In genomic region chr3L:2386433-2386832, dm6 we compare ENCODE assay signal across 4 fruit fly cellular contexts.
TF ChIP-seq lines count a peak whose summit lies in the region.

No protein-coding gene starts in this region.

- no peak for TF ChIP-seq CTCF in whole organism, embryonic (GFP tag; optimal IDR thresholded peaks at IDR 0.05; lab: Kevin White, UChicago)

TF ChIP-seq in whole organism, embryonic, 481 proteins besides CTCF, POLR2A, EP300 and RAD21:
- TF ChIP-seq bsh (GFP tag; optimal IDR thresholded peaks at IDR 0.05; lab: Kevin White, UChicago) (peak in 1 of 2 experiments; percentile 27), run (tag; optimal IDR thresholded peaks at IDR 0.05; lab: Kevin White, UChicago) (no peak), gro (GFP tag; optimal IDR thresholded peaks at IDR 0.05; lab: Kevin White, UChicago) (no peak), Drgx (GFP tag; IDR thresholded peaks at IDR 0.05; lab: Robert Waterston, UW) (peak; percentile 55), Sox100B (GFP tag; optimal IDR thresholded peaks at IDR 0.05; lab: Kevin White, UChicago) (no peak), CG12155 (GFP tag; optimal IDR thresholded peaks at IDR 0.05; lab: Kevin White, UChicago) (no peak), CG33557 (GFP tag; optimal IDR thresholded peaks at IDR 0.05; lab: Kevin White, UChicago) (no peak), nom (GFP tag; optimal IDR thresholded peaks at IDR 0.05; lab: Kevin White, UChicago) (peak; percentile 58), Stat92E (GFP tag; optimal IDR thresholded peaks at IDR 0.05; lab: Kevin White, UChicago) (no peak)
TF ChIP-seq in whole organism, embryonic: peak in this region for 3.

TF ChIP-seq in whole organism, prepupa, 60 proteins besides CTCF, POLR2A, EP300 and RAD21 (continues in another document):
- TF ChIP-seq Eip93F (GFP tag; optimal IDR thresholded peaks at IDR 0.05; lab: Kevin White, UChicago) (no peak), CG6276 (GFP tag; optimal IDR thresholded peaks at IDR 0.05; lab: Kevin White, UChicago) (peak; percentile 34), spab (GFP tag; optimal IDR thresholded peaks at IDR 0.05; lab: Kevin White, UChicago) (peak; percentile 51), cyc (GFP tag; optimal IDR thresholded peaks at IDR 0.05; lab: Kevin White, UChicago) (peak; percentile 0), CG32006 (GFP tag; optimal IDR thresholded peaks at IDR 0.05; lab: Kevin White, UChicago) (peak; percentile 57), CG6163 (GFP tag; IDR thresholded peaks at IDR 0.05; lab: Robert Waterston, UW) (peak; percentile 69), fd59A (GFP tag; optimal IDR thresholded peaks at IDR 0.05; lab: Kevin White, UChicago) (peak; percentile 38), Hr39 (GFP tag; optimal IDR thresholded peaks at IDR 0.05; lab: Kevin White, UChicago) (no peak), CG6854 (GFP tag; optimal IDR thresholded peaks at IDR 0.05; lab: Kevin White, UChicago) (no peak), ss (GFP tag; optimal IDR thresholded peaks at IDR 0.05; lab: Kevin White, UChicago) (peak; percentile 49 to 66), CG3032 (tag; optimal IDR thresholded peaks at IDR 0.05; lab: Kevin White, UChicago) (peak; percentile 72), CG8119 (GFP tag; IDR thresholded peaks at IDR 0.05; lab: Robert Waterston, UW) (peak; percentile 65; the same call in 2 of the 3 replicates), OdsH (GFP tag; optimal IDR thresholded peaks at IDR 0.05; lab: Kevin White, UChicago) (peak; percentile 27), Sox15 (GFP tag; optimal IDR thresholded peaks at IDR 0.05; lab: Kevin White, UChicago) (no peak), fd85E (GFP tag; optimal IDR thresholded peaks at IDR 0.05; lab: Kevin White, UChicago) (no peak), Ets21C (GFP tag; optimal IDR thresholded peaks at IDR 0.05; lab: Kevin White, UChicago) (no peak), CG8632 (GFP tag; optimal IDR thresholded peaks at IDR 0.05; lab: Kevin White, UChicago) (peak; percentile 15), CG11294 (GFP tag; IDR thresholded peaks at IDR 0.05; lab: Robert Waterston, UW) (no peak), CG6792 (GFP tag; optimal IDR thresholded peaks at IDR 0.05; lab: Kevin White, UChicago) (peak; percentile 58), Smox (GFP tag; optimal IDR thresholded peaks at IDR 0.05; lab: Kevin White, UChicago) (no peak), lz (GFP tag; optimal IDR thresholded peaks at IDR 0.05; lab: Kevin White, UChicago) (peak; percentile 35), CG10631 (GFP tag; optimal IDR thresholded peaks at IDR 0.05; lab: Kevin White, UChicago) (peak; percentile 79), Ets96B (tag; optimal IDR thresholded peaks at IDR 0.05; lab: Kevin White, UChicago) (peak; percentile 72), achi (GFP tag; optimal IDR thresholded peaks at IDR 0.05; lab: Kevin White, UChicago) (peak; percentile 60), Met (GFP tag; optimal IDR thresholded peaks at IDR 0.05; lab: Kevin White, UChicago) (peak; percentile 40), topi (GFP tag; optimal IDR thresholded peaks at IDR 0.05; lab: Kevin White, UChicago) (peak; percentile 30), CG9139 (GFP tag; optimal IDR thresholded peaks at IDR 0.05; lab: Kevin White, UChicago) (peak; percentile 2), CG15336 (GFP tag; IDR thresholded peaks at IDR 0.05; lab: Robert Waterston, UW) (peak; percentile 63)

TF ChIP-seq in whole organism, pupa, 21 proteins besides CTCF, POLR2A, EP300 and RAD21:
- TF ChIP-seq Pif1A (GFP tag; optimal IDR thresholded peaks at IDR 0.05; lab: Kevin White, UChicago) = peak; percentile 56
- peak; percentile 69 for TF ChIP-seq CG15710 (tag; optimal IDR thresholded peaks at IDR 0.05; lab: Kevin White, UChicago)
- no peak for TF ChIP-seq rn (GFP tag; IDR thresholded peaks at IDR 0.05; lab: Robert Waterston, UW)
- TF ChIP-seq CG4496 (GFP tag; IDR thresholded peaks at IDR 0.05; lab: Robert Waterston, UW) = no peak
- TF ChIP-seq CG10348 (GFP tag; IDR thresholded peaks at IDR 0.05; lab: Robert Waterston, UW) = no peak
- peak; percentile 61 for TF ChIP-seq Ets98B (GFP tag; IDR thresholded peaks at IDR 0.05; lab: Robert Waterston, UW)
- TF ChIP-seq fd96Ca (GFP tag; IDR thresholded peaks at IDR 0.05; lab: Robert Waterston, UW) = peak; percentile 71
- TF ChIP-seq CG14655 (GFP tag; optimal IDR thresholded peaks at IDR 0.05; lab: Kevin White, UChicago) = peak; percentile 67
- peak; percentile 65 for TF ChIP-seq CG13204 (GFP tag; optimal IDR thresholded peaks at IDR 0.05; lab: Kevin White, UChicago)
- TF ChIP-seq CG17806 (tag; optimal IDR thresholded peaks at IDR 0.05; lab: Kevin White, UChicago) = peak; percentile 78
- 0 out of 2 replicates have a peak, but pooled peaks have one; percentile 31 for TF ChIP-seq CG32121 (GFP tag; IDR thresholded peaks at IDR 0.05; lab: Robert Waterston, UW)
- TF ChIP-seq D1 (tag; optimal IDR thresholded peaks at IDR 0.05; lab: Kevin White, UChicago) = no peak
- no peak for TF ChIP-seq Snoo (tag; optimal IDR thresholded peaks at IDR 0.05; lab: Kevin White, UChicago)
- TF ChIP-seq gl (tag; optimal IDR thresholded peaks at IDR 0.05; lab: Kevin White, UChicago) = peak; percentile 49
- peak; percentile 68 for TF ChIP-seq CG9948 (tag; optimal IDR thresholded peaks at IDR 0.05; lab: Kevin White, UChicago)
- no peak for TF ChIP-seq CG12605 (GFP tag; IDR thresholded peaks at IDR 0.05; lab: Robert Waterston, UW)
- TF ChIP-seq CG34367 (tag; optimal IDR thresholded peaks at IDR 0.05; lab: Kevin White, UChicago) = peak; percentile 62
- peak; percentile 72 for TF ChIP-seq Pif1B (GFP tag; optimal IDR thresholded peaks at IDR 0.05; lab: Kevin White, UChicago)
- no peak for TF ChIP-seq EcR (GFP tag; optimal IDR thresholded peaks at IDR 0.05; lab: Kevin White, UChicago)
- TF ChIP-seq CG8159 (tag; optimal IDR thresholded peaks at IDR 0.05; lab: Kevin White, UChicago) = peak; percentile 67
- TF ChIP-seq CG8301 (tag; optimal IDR thresholded peaks at IDR 0.05; lab: Kevin White, UChicago) = peak; percentile 45

TF ChIP-seq in whole organism, wandering third instar larva, 38 proteins besides CTCF, POLR2A, EP300 and RAD21:
- TF ChIP-seq sv (GFP tag; optimal IDR thresholded peaks at IDR 0.05; lab: Kevin White, UChicago) = no peak
- peak; percentile 48 for TF ChIP-seq woc (GFP tag; optimal IDR thresholded peaks at IDR 0.05; lab: Kevin White, UChicago)
- TF ChIP-seq brk (GFP tag; optimal IDR thresholded peaks at IDR 0.05; lab: Kevin White, UChicago) = peak; percentile 44
- TF ChIP-seq Sp1 (GFP tag; optimal IDR thresholded peaks at IDR 0.05; lab: Kevin White, UChicago) = peak; percentile 35
- peak; percentile 53 for TF ChIP-seq OdsH (GFP tag; optimal IDR thresholded peaks at IDR 0.05; lab: Kevin White, UChicago)
- no peak for TF ChIP-seq Hr83 (GFP tag; optimal IDR thresholded peaks at IDR 0.05; lab: Kevin White, UChicago; ENCODE audit: poor library complexity, severe bottlenecking)
- peak; percentile 64 for TF ChIP-seq ey (GFP tag; optimal IDR thresholded peaks at IDR 0.05; lab: Kevin White, UChicago)
- peak; percentile 68 for TF ChIP-seq br (GFP tag; optimal IDR thresholded peaks at IDR 0.05; lab: Kevin White, UChicago)
- peak; percentile 87 for TF ChIP-seq h (GFP tag; optimal IDR thresholded peaks at IDR 0.05; lab: Kevin White, UChicago)
- no peak for TF ChIP-seq Dfd (GFP tag; optimal IDR thresholded peaks at IDR 0.05; lab: Kevin White, UChicago)
- peak in 1 of 2 experiments; percentile 71 for TF ChIP-seq foxo (GFP tag; optimal IDR thresholded peaks at IDR 0.05; lab: Kevin White, UChicago)
- no peak for TF ChIP-seq Abd-B (GFP tag; optimal IDR thresholded peaks at IDR 0.05; lab: Kevin White, UChicago)
- peak; percentile 34 for TF ChIP-seq psq (GFP tag; optimal IDR thresholded peaks at IDR 0.05; lab: Kevin White, UChicago)
- peak; percentile 71 for TF ChIP-seq fru (GFP tag; optimal IDR thresholded peaks at IDR 0.05; lab: Kevin White, UChicago)
- TF ChIP-seq rgr (GFP tag; optimal IDR thresholded peaks at IDR 0.05; lab: Kevin White, UChicago) = peak; percentile 56
- peak; percentile 48 for TF ChIP-seq Hnf4 (GFP tag; optimal IDR thresholded peaks at IDR 0.05; lab: Kevin White, UChicago)
- TF ChIP-seq HLH106 (tag; optimal IDR thresholded peaks at IDR 0.05; lab: Kevin White, UChicago) = peak; percentile 47
- TF ChIP-seq dsf (GFP tag; optimal IDR thresholded peaks at IDR 0.05; lab: Kevin White, UChicago; ENCODE audit: borderline replicate concordance) = no peak

Comparison
In these comparisons a context has a peak if more than half of its experiments do, and no peak if none do; other contexts are left out.
1. Of the 7 proteins assayed by ChIP-seq in both whole organism, embryonic and whole organism, prepupa: peak only in whole organism, embryonic: none; only in whole organism, prepupa: CG16779 and Lpt; in both: none; in neither: 5.